Fruit fly (Drosophila melanogaster) whole organism, embryonic: ENCODE results near the gene Cpr65Aw.

ENCODE experiments used
- BtbVII ChIP-seq: fragments of 200-800 bp; sonication (Bioruptor generic); optimal IDR thresholded peaks from 3 replicates; lab custom pipeline; 2017; ENCODE audit warnings: missing biosample characterization, mild to moderate bottlenecking, missing genetic modification characterization
- CG10267 ChIP-seq: fragments of 200-800 bp; sonication (Bioruptor generic); optimal IDR thresholded peaks from 2 replicates; lab custom pipeline; 2018; ENCODE audit warnings: missing biosample characterization, mild to moderate bottlenecking, missing genetic modification characterization, moderate library complexity
- CG11247 ChIP-seq: fragments of 200-800 bp; sonication (Bioruptor generic); IDR thresholded peaks from 2 replicates; pipeline ENCODE4 v1.3.6; 2022; ENCODE audit warnings: missing biosample characterization, missing genetic modification characterization
- CG11696 ChIP-seq: fragments of 200-800 bp; sonication (Bioruptor generic); IDR thresholded peaks from 2 replicates; pipeline ENCODE4 v1.3.6; 2022; ENCODE audit warnings: missing biosample characterization, missing genetic modification characterization
- CG12942 ChIP-seq: fragments of 200-800 bp; sonication (Bioruptor generic); optimal IDR thresholded peaks from 3 replicates; lab custom pipeline; 2016; ENCODE audit warnings: missing biosample characterization, missing genetic modification characterization
- CG14667 ChIP-seq: fragments of 200-800 bp; sonication (Bioruptor generic); IDR thresholded peaks from 2 replicates; pipeline ENCODE4 v1.3.6; 2022; ENCODE audit warnings: missing biosample characterization, missing genetic modification characterization
- CG14710 ChIP-seq: fragments of 200-800 bp; sonication (Bioruptor generic); optimal IDR thresholded peaks from 3 replicates; lab custom pipeline; 2019; ENCODE audit warnings: missing biosample characterization, mild to moderate bottlenecking, missing genetic modification characterization, moderate library complexity
- CG15269 ChIP-seq: fragments of 200-800 bp; sonication (Bioruptor generic); optimal IDR thresholded peaks from 2 replicates; lab custom pipeline; 2018; ENCODE audit warnings: missing biosample characterization, mild to moderate bottlenecking, missing genetic modification characterization, moderate library complexity
- CG15479 ChIP-seq: fragments of 200-800 bp; sonication (Bioruptor generic); optimal IDR thresholded peaks from 3 replicates; lab custom pipeline; 2019; ENCODE audit warnings: missing biosample characterization, mild to moderate bottlenecking, missing genetic modification characterization, moderate library complexity
- CG17186 ChIP-seq: fragments of 200-800 bp; sonication (Bioruptor generic); optimal IDR thresholded peaks from 3 replicates; lab custom pipeline; 2017; ENCODE audit warnings: missing biosample characterization, missing genetic modification reagents, missing genetic modification characterization
- CG17829 ChIP-seq: fragments of 200-800 bp; optimal IDR thresholded peaks from 2 replicates; lab custom pipeline; 2019; ENCODE audit warnings: missing biosample characterization, mild to moderate bottlenecking, missing genetic modification characterization, moderate library complexity
- CG1792 ChIP-seq: fragments of 200-800 bp; sonication (Bioruptor generic); optimal IDR thresholded peaks from 2 replicates; lab custom pipeline; 2016; ENCODE audit warnings: missing biosample characterization, missing genetic modification characterization
- CG18476 ChIP-seq: fragments of 200-800 bp; sonication (Bioruptor generic); optimal IDR thresholded peaks from 2 replicates; lab custom pipeline; 2016; ENCODE audit warnings: missing biosample characterization, mild to moderate bottlenecking, missing genetic modification characterization
- CG18599 ChIP-seq: fragments of 200-800 bp; sonication (Bioruptor generic); optimal IDR thresholded peaks from 3 replicates; lab custom pipeline; 2017; ENCODE audit warnings: missing biosample characterization, missing genetic modification characterization, mild to moderate bottlenecking, moderate library complexity, missing genetic modification reagents
- CG2712 ChIP-seq: fragments of 200-800 bp; optimal IDR thresholded peaks from 3 replicates; lab custom pipeline; 2019; ENCODE audit warnings: missing biosample characterization, mild to moderate bottlenecking, missing genetic modification characterization, moderate library complexity
- CG2889 ChIP-seq: fragments of 200-800 bp; sonication (Bioruptor generic); IDR thresholded peaks from 3 replicates; pipeline ENCODE4 v1.3.6; 2022; ENCODE audit warnings: missing biosample characterization, missing genetic modification characterization
- CG32772 ChIP-seq: fragments of 200-800 bp; sonication (Bioruptor generic); IDR thresholded peaks from 2 replicates; pipeline ENCODE4 v1.3.6; 2022; ENCODE audit warnings: missing biosample characterization, missing genetic modification characterization
- CG3407 ChIP-seq: fragments of 200-800 bp; sonication (Bioruptor generic); optimal IDR thresholded peaks from 2 replicates; lab custom pipeline; 2018; ENCODE audit warnings: missing biosample characterization, mild to moderate bottlenecking, missing genetic modification characterization
- CG43689 ChIP-seq: fragments of 200-800 bp; sonication (Bioruptor generic); IDR thresholded peaks from 2 replicates; pipeline ENCODE4 v1.3.6; 2022; ENCODE audit warnings: missing biosample characterization, missing genetic modification characterization
- CG4730 ChIP-seq: fragments of 200-800 bp; sonication (Bioruptor generic); IDR thresholded peaks from 2 replicates; pipeline ENCODE4 v1.3.6; 2022; ENCODE audit warnings: missing biosample characterization, missing genetic modification characterization
- CG5953 ChIP-seq: fragments of 200-800 bp; sonication (Bioruptor generic); IDR thresholded peaks from 2 replicates; pipeline ENCODE4 v1.3.6; 2022; ENCODE audit warnings: missing biosample characterization, missing genetic modification characterization
- CG6654 ChIP-seq: fragments of 200-800 bp; sonication (Bioruptor generic); optimal IDR thresholded peaks from 2 replicates; lab custom pipeline; 2017; ENCODE audit warnings: missing biosample characterization, mild to moderate bottlenecking, missing genetic modification characterization
- CG6683 ChIP-seq: fragments of 200-800 bp; sonication (Bioruptor generic); optimal IDR thresholded peaks from 2 replicates; lab custom pipeline; 2017; ENCODE audit warnings: missing biosample characterization, mild to moderate bottlenecking, missing genetic modification characterization, missing genetic modification reagents
- CG9609 ChIP-seq: fragments of 200-800 bp; sonication (Bioruptor generic); optimal IDR thresholded peaks from 3 replicates; lab custom pipeline; 2016; ENCODE audit warnings: missing biosample characterization, missing genetic modification characterization
- CG9727 ChIP-seq: fragments of 200-800 bp; sonication (Bioruptor generic); optimal IDR thresholded peaks from 3 replicates; lab custom pipeline; 2017; ENCODE audit warnings: missing biosample characterization, mild to moderate bottlenecking, missing genetic modification characterization
- HLH4C ChIP-seq: fragments of 200-800 bp; sonication (Bioruptor generic); IDR thresholded peaks from 3 replicates; pipeline ENCODE4 v1.3.6; 2022; ENCODE audit warnings: missing biosample characterization, missing genetic modification characterization; ENCODE audit not compliant: partially characterized antibody
- HLH54F ChIP-seq: fragments of 200-800 bp; sonication (Bioruptor generic); optimal IDR thresholded peaks from 3 replicates; lab custom pipeline; 2016; ENCODE audit warnings: missing biosample characterization, missing genetic modification characterization
- HLHmδ ChIP-seq: fragments of 200-800 bp; sonication (Bioruptor generic); optimal IDR thresholded peaks from 2 replicates; lab custom pipeline; 2018; ENCODE audit warnings: missing biosample characterization, mild to moderate bottlenecking, missing genetic modification characterization, moderate library complexity
- HmgD ChIP-seq: fragments of 200-800 bp; sonication (Bioruptor generic); optimal IDR thresholded peaks from 3 replicates; lab custom pipeline; 2016; ENCODE audit warnings: missing biosample characterization, missing genetic modification characterization
- Rfx ChIP-seq: fragments of 200-800 bp; sonication (Bioruptor generic); IDR thresholded peaks from 2 replicates; pipeline ENCODE4 v1.3.6; 2022; ENCODE audit warnings: missing biosample characterization, missing genetic modification characterization
- Side ChIP-seq: fragments of 200-800 bp; sonication (Bioruptor generic); optimal IDR thresholded peaks from 2 replicates; lab custom pipeline; 2016; ENCODE audit warnings: missing biosample characterization, missing genetic modification characterization
- TFAM ChIP-seq: fragments of 200-800 bp; sonication (Bioruptor generic); optimal IDR thresholded peaks from 2 replicates; lab custom pipeline; 2017; ENCODE audit warnings: missing biosample characterization, missing genetic modification characterization, inconsistent platforms
- Xbp1 ChIP-seq: fragments of 200-800 bp; sonication (Bioruptor generic); optimal IDR thresholded peaks from 3 replicates; lab custom pipeline; 2016; ENCODE audit warnings: missing biosample characterization, mild to moderate bottlenecking, missing genetic modification characterization
- YL-1 ChIP-seq: fragments of 200-800 bp; sonication (Bioruptor generic); optimal IDR thresholded peaks from 3 replicates; lab custom pipeline; 2017; ENCODE audit warnings: missing biosample characterization, mild to moderate bottlenecking, missing genetic modification characterization
- az2 ChIP-seq: fragments of 200-800 bp; sonication (Bioruptor generic); optimal IDR thresholded peaks from 3 replicates; lab custom pipeline; 2016; ENCODE audit warnings: missing biosample characterization, missing genetic modification characterization
- cas ChIP-seq: fragments of 200-800 bp; sonication (Bioruptor generic); IDR thresholded peaks from 2 replicates; pipeline ENCODE4 v1.3.6; 2022; ENCODE audit warnings: missing biosample characterization, missing genetic modification characterization
- croc ChIP-seq: fragments of 200-800 bp; sonication (Bioruptor generic); conservative IDR thresholded peaks from 3 replicates; pipeline ENCODE4 v1.3.6; 2022; ENCODE audit warnings: missing biosample characterization, missing genetic modification characterization
- crp ChIP-seq, 2 experiments: fragments of 200-800 bp; sonication (Bioruptor generic); optimal IDR thresholded peaks; 2 replicates in 1 of 2; 3 replicates in 1 of 2; lab custom pipeline; 2017; ENCODE audit warnings: missing biosample characterization in 2 of 2, missing genetic modification characterization in 2 of 2, mild to moderate bottlenecking in 1 of 2, moderate library complexity in 1 of 2
- emc ChIP-seq: fragments of 200-800 bp; sonication (Bioruptor generic); optimal IDR thresholded peaks from 2 replicates; lab custom pipeline; 2016; ENCODE audit warnings: missing biosample characterization, missing genetic modification characterization
- gfzf ChIP-seq: fragments of 200-800 bp; sonication (Bioruptor generic); optimal IDR thresholded peaks from 2 replicates; lab custom pipeline; 2016; ENCODE audit warnings: missing biosample characterization, mild to moderate bottlenecking, missing genetic modification characterization, moderate library complexity
- h ChIP-seq: fragments of >200 bp; optimal IDR thresholded peaks from 2 replicates; lab custom pipeline; 2017
- her ChIP-seq: fragments of 200-800 bp; sonication (Bioruptor generic); optimal IDR thresholded peaks from 2 replicates; lab custom pipeline; 2016; ENCODE audit warnings: missing biosample characterization, missing genetic modification characterization
- ind ChIP-seq: fragments of 200-800 bp; sonication (Bioruptor generic); optimal IDR thresholded peaks from 3 replicates; lab custom pipeline; 2016; ENCODE audit warnings: missing biosample characterization, missing genetic modification characterization
- lilli ChIP-seq: fragments of 200-800 bp; sonication (Bioruptor generic); optimal IDR thresholded peaks from 3 replicates; lab custom pipeline; 2016; ENCODE audit warnings: missing biosample characterization, missing genetic modification characterization
- lmd ChIP-seq: fragments of 200-800 bp; sonication (Bioruptor generic); IDR thresholded peaks from 2 replicates; pipeline ENCODE4 v1.3.6; 2022; ENCODE audit warnings: missing biosample characterization, missing genetic modification characterization
- nom ChIP-seq: fragments of 200-800 bp; sonication (Bioruptor generic); optimal IDR thresholded peaks from 2 replicates; lab custom pipeline; 2017; ENCODE audit warnings: missing biosample characterization, missing genetic modification characterization, mild to moderate bottlenecking, moderate library complexity, missing genetic modification reagents
- pan ChIP-seq, 4 experiments: fragments of >200 bp in 3 of 4; fragments of 200-800 bp in 1 of 4; sonication (Bioruptor generic) in 1 of 4; optimal IDR thresholded peaks in 3 of 4; IDR thresholded peaks in 1 of 4; 2 replicates each; pipeline versions ENCODE4 v1.3.6 to Lab custom; 2017 to 2022; ENCODE audit warnings: missing biosample characterization in 2 of 4, missing genetic modification characterization in 2 of 4, mixed read lengths in 1 of 4
- slp2 ChIP-seq: fragments of 200-800 bp; sonication (Bioruptor generic); optimal IDR thresholded peaks from 2 replicates; lab custom pipeline; 2016; ENCODE audit warnings: missing biosample characterization, missing genetic modification characterization
- tx ChIP-seq: fragments of 200-800 bp; sonication (Bioruptor generic); optimal IDR thresholded peaks from 2 replicates; lab custom pipeline; 2016; ENCODE audit warnings: missing biosample characterization, missing genetic modification characterization
- vfl ChIP-seq: fragments of 200-800 bp; sonication (Bioruptor generic); optimal IDR thresholded peaks from 2 replicates; lab custom pipeline; 2016; ENCODE audit warnings: missing biosample characterization, missing genetic modification characterization

The Cpr65Aw gene

dm6 chr3L:6184884-6185438, 42.7 kb upstream of the Cpr65Aw start, which contains the start of the genes D19B and CG43293 (continued):
- TF ChIP-seq YL-1: peak; percentile 95
- TF ChIP-seq CG17186 (GFP tag; lab: Kevin White, UChicago): peak; percentile 58
- peak; percentile 95 for TF ChIP-seq CG11247 (GFP tag; lab: Robert Waterston, UW)
- TF ChIP-seq CG5953 (GFP tag; lab: Robert Waterston, UW): peak; percentile 87
- TF ChIP-seq CG11696 (GFP tag; lab: Robert Waterston, UW): peak; percentile 99
- TF ChIP-seq Rfx (GFP tag; lab: Robert Waterston, UW): peak; percentile 97
- peak; percentile 90 for TF ChIP-seq CG18599 (GFP tag; lab: Kevin White, UChicago)
- TF ChIP-seq nom (GFP tag; lab: Kevin White, UChicago): peak; percentile 80
- peak; percentile 94 for TF ChIP-seq Xbp1
- peak; percentile 37 for TF ChIP-seq CG6654 (GFP tag; lab: Kevin White, UChicago)
- TF ChIP-seq CG10267 (tag; lab: Kevin White, UChicago): peak; percentile 82
- TF ChIP-seq slp2: peak; percentile 72
- TF ChIP-seq CG43689 (GFP tag; lab: Robert Waterston, UW): peak; percentile 70
- peak; percentile 93 for TF ChIP-seq lmd (GFP tag; lab: Robert Waterston, UW)
- TF ChIP-seq CG15479: peak; percentile 31
- peak; percentile 74 for TF ChIP-seq CG18476 (GFP tag; lab: Kevin White, UChicago)
- TF ChIP-seq az2 (GFP tag; lab: Kevin White, UChicago): peak; percentile 94
- peak; percentile 85 for TF ChIP-seq HmgD
- no peak for TF ChIP-seq h
- TF ChIP-seq HLHmδ (GFP tag; lab: Kevin White, UChicago): peak; percentile 81
- TF ChIP-seq croc (GFP tag; lab: Robert Waterston, UW): peak; percentile 61; the same call in 2 of the 3 replicates
- peak; percentile 77 for TF ChIP-seq tx
- peak; percentile 89 for TF ChIP-seq CG17829 (tag; lab: Kevin White, UChicago)
- peak; percentile 93 for TF ChIP-seq ind (GFP tag; lab: Kevin White, UChicago)
- TF ChIP-seq lilli (GFP tag; lab: Kevin White, UChicago): peak; percentile 95
- TF ChIP-seq CG14667 (GFP tag; lab: Robert Waterston, UW): peak; percentile 77
- TF ChIP-seq CG14710 (tag; lab: Kevin White, UChicago): peak; percentile 74
- TF ChIP-seq CG9609 (GFP tag; lab: Kevin White, UChicago): peak; percentile 87
- peak; percentile 79 for TF ChIP-seq CG1792
- peak; percentile 31 for TF ChIP-seq emc (GFP tag; lab: Kevin White, UChicago)
- TF ChIP-seq CG2712 (tag; lab: Kevin White, UChicago): peak; percentile 91
- peak; percentile 69 for TF ChIP-seq CG6683 (GFP tag; lab: Kevin White, UChicago)
- peak; percentile 88 for TF ChIP-seq her (GFP tag; lab: Kevin White, UChicago)
- peak in 1 of 2 experiments; percentile 38 for TF ChIP-seq crp (GFP tag; optimal IDR thresholded peaks at IDR 0.05; lab: Kevin White, UChicago)
- peak; percentile 87 for TF ChIP-seq vfl
- peak in 1 of 2 experiments; percentile 36 for TF ChIP-seq pan (optimal IDR thresholded peaks at IDR 0.05; lab: Kevin White, UChicago)
- TF ChIP-seq pan (GFP tag; optimal IDR thresholded peaks at IDR 0.05 in 1 of 2, IDR thresholded peaks at IDR 0.05 in 1 of 2): peak in 1 of 2 experiments; percentile 92
- peak; percentile 91 for TF ChIP-seq CG12942
- peak; percentile 81 for TF ChIP-seq BtbVII (GFP tag; lab: Kevin White, UChicago)
- TF ChIP-seq CG3407 (GFP tag; lab: Kevin White, UChicago): peak; percentile 65
- TF ChIP-seq TFAM (GFP tag; lab: Kevin White, UChicago): peak; percentile 47
- TF ChIP-seq HLH4C (GFP tag; lab: Robert Waterston, UW): peak; percentile 43; the same call in 1 of the 3 replicates
- peak; percentile 81 for TF ChIP-seq cas (GFP tag; lab: Robert Waterston, UW)
- TF ChIP-seq CG32772 (GFP tag; lab: Robert Waterston, UW): peak; percentile 85
- TF ChIP-seq CG15269 (tag; lab: Kevin White, UChicago): peak; percentile 89
- peak; percentile 88 for TF ChIP-seq CG2889 (GFP tag; lab: Robert Waterston, UW)
- TF ChIP-seq CG4730: peak; percentile 86
- TF ChIP-seq Side (GFP tag; lab: Kevin White, UChicago): peak; percentile 77
- peak; percentile 91 for TF ChIP-seq HLH54F (GFP tag; lab: Kevin White, UChicago)
- TF ChIP-seq gfzf (GFP tag; lab: Kevin White, UChicago): peak; percentile 21
- peak; percentile 86 for TF ChIP-seq CG9727
